Fruit fly (Drosophila melanogaster) whole organism, wandering third instar larva: ENCODE measurements around the gene obst-G.

ENCODE experiments used
- CG32264 ChIP-seq: fragments of 200-800 bp; sonication (Bioruptor generic); optimal IDR thresholded peaks from 2 replicates; lab custom pipeline; 2016; ENCODE audit warnings: missing biosample characterization, missing genetic modification characterization
- Dif ChIP-seq: fragments of 200-275, 200-300 bp; sonication (Bioruptor generic); optimal IDR thresholded peaks from 2 replicates; lab custom pipeline; 2018; ENCODE audit warnings: missing biosample characterization, missing genetic modification characterization; ENCODE audit not compliant: partially characterized antibody
- Jra ChIP-seq: sonication (Bioruptor generic); optimal IDR thresholded peaks from 2 replicates; lab custom pipeline; 2016; ENCODE audit warnings: missing biosample characterization, missing genetic modification characterization
- Mio ChIP-seq: sonication (Bioruptor generic); optimal IDR thresholded peaks from 2 replicates; lab custom pipeline; 2016; ENCODE audit warnings: missing biosample characterization, missing genetic modification characterization
- foxo ChIP-seq, 2 experiments: fragments of 200-800 bp; sonication (Bioruptor generic); optimal IDR thresholded peaks; 2 replicates in 1 of 2; 3 replicates in 1 of 2; lab custom pipeline; 2016 to 2017; ENCODE audit warnings: missing biosample characterization in 2 of 2, missing genetic modification characterization in 2 of 2
- fru ChIP-seq: fragments of 200-800 bp; sonication (Bioruptor generic); optimal IDR thresholded peaks from 3 replicates; lab custom pipeline; 2016; ENCODE audit warnings: missing biosample characterization, mild to moderate bottlenecking, missing genetic modification characterization
- h ChIP-seq: fragments of 200-800 bp; sonication (Bioruptor generic); optimal IDR thresholded peaks from 3 replicates; lab custom pipeline; 2016; ENCODE audit warnings: missing biosample characterization, mild to moderate bottlenecking, missing genetic modification characterization
- lola ChIP-seq: fragments of >200 bp; optimal IDR thresholded peaks from 2 replicates; lab custom pipeline; 2017; ENCODE audit warnings: missing biosample characterization, missing genetic modification characterization
- pan ChIP-seq: fragments of >200 bp; optimal IDR thresholded peaks from 2 replicates; lab custom pipeline; 2017
- psq ChIP-seq: fragments of 200-800 bp; sonication (Bioruptor generic); optimal IDR thresholded peaks from 3 replicates; lab custom pipeline; 2017; ENCODE audit warnings: missing biosample characterization, mild to moderate bottlenecking, missing genetic modification characterization, moderate library complexity
- rgr ChIP-seq: fragments of 200-800 bp; sonication (Bioruptor generic); optimal IDR thresholded peaks from 3 replicates; lab custom pipeline; 2016; ENCODE audit warnings: missing biosample characterization, mild to moderate bottlenecking, missing genetic modification characterization

DNA sequence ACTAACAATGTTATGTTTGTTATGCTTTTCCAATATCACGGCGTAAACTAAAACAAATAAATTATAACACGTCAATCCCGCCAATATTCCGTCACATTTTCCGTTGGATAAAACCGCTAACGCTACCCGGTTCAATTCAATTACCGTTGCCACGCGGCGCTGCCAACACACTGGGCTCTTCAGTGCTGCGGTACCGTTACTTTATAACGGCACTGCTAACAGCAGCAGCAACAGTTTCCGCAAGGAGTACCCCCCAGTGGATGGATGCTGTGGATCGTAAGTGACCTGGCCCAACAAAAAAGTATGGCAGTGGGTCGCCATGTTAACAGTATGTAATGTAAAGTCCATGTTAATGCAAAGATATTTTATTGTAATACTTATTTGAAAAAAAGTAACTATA, 14.4 kb downstream of the obst-G start, which contains the start of gene CG44837:
- TF ChIP-seq lola (GFP tag; lab: Kevin White, UChicago), result no peak
- no peak for TF ChIP-seq pan (lab: Kevin White, UChicago)
- TF ChIP-seq fru (GFP tag; lab: Kevin White, UChicago), result no peak
- TF ChIP-seq psq, result no peak
- no peak for TF ChIP-seq Mio (GFP tag; lab: Kevin White, UChicago)
- TF ChIP-seq foxo (GFP tag; optimal IDR thresholded peaks at IDR 0.05; lab: Kevin White, UChicago), result no peak
- no peak for TF ChIP-seq CG32264
- no peak for TF ChIP-seq h
- no peak for TF ChIP-seq Jra (GFP tag; lab: Kevin White, UChicago)
- TF ChIP-seq Dif (GFP tag; lab: Kevin White, UChicago), result no peak
- no peak for TF ChIP-seq rgr
